Worm (Caenorhabditis elegans): ENCODE data around the gene W08A12.2.

DNA sequence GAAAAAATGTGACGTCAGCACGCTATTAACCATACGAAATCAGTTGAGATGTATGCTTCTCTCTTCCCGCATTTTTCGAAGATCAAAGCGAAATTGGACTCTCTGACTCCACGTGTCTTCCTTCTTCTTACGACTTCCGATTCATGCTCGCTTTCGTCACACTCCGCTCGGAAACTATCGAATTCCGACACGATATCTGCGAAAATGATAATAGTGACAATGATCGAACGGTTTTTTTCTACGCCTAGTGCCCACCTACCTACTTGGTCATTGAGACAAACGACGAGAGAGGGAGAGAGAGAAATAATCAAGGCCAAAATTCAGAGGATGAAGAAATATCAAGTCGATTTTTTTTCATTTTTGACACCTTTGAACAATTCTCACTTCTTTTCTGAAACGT is 8.0 kb upstream of the W08A12.2 start:
- TF ChIP-seq dao-5 (tag; optimal IDR thresholded peaks at IDR 0.05) = no peak
- TF ChIP-seq W03F9.2 (tag; optimal IDR thresholded peaks at IDR 0.05) = no peak

Data from whole organism, L4/young adult.